Fruit fly (Drosophila melanogaster) whole organism, wandering third instar larva: ENCODE results near the gene CG9921.

Experiments
- HLH106 ChIP-seq: fragments of 200-800 bp; optimal IDR thresholded peaks from 3 replicates; lab custom pipeline; 2019; ENCODE audit warnings: missing biosample characterization, mild to moderate bottlenecking, missing genetic modification characterization, moderate library complexity
- Hnf4 ChIP-seq: fragments of 200-800 bp; sonication (Bioruptor generic); optimal IDR thresholded peaks from 2 replicates; lab custom pipeline; 2016; ENCODE audit warnings: missing biosample characterization, mild to moderate bottlenecking, missing genetic modification characterization
- Myc ChIP-seq: fragments of >200 bp; optimal IDR thresholded peaks from 2 replicates; lab custom pipeline; 2017
- OdsH ChIP-seq: fragments of 200-800 bp; sonication (Bioruptor generic); optimal IDR thresholded peaks from 2 replicates; lab custom pipeline; 2016; ENCODE audit warnings: missing biosample characterization, mild to moderate bottlenecking, missing genetic modification characterization
- foxo ChIP-seq, 2 experiments: fragments of 200-800 bp; sonication (Bioruptor generic); optimal IDR thresholded peaks; 2 replicates in 1 of 2; 3 replicates in 1 of 2; lab custom pipeline; 2016 to 2017; ENCODE audit warnings: missing biosample characterization in 2 of 2, missing genetic modification characterization in 2 of 2
- h ChIP-seq: fragments of 200-800 bp; sonication (Bioruptor generic); optimal IDR thresholded peaks from 3 replicates; lab custom pipeline; 2016; ENCODE audit warnings: missing biosample characterization, mild to moderate bottlenecking, missing genetic modification characterization

DNA sequence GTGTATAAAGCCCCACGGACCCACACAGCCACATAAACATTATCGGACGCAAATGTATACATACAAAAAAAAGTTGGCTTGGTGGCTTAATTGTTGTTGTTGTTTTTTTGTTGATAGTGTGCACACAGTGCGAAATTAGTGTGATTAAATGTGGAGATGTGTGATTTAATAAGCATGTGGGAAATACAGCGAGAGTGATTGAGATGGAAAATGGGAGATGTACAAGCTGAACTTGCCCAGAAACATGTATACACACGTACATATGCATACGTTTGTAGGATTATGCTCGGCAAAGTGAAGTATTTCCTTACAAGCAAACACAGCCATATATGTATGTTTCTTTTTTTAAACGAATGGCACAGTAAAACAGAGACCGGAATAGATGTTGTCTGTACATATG, 40.1 kb upstream of the CG9921 start:
- TF ChIP-seq OdsH = peak; percentile 10
- TF ChIP-seq foxo (GFP tag; optimal IDR thresholded peaks at IDR 0.05; lab: Kevin White, UChicago) = no peak
- no peak for TF ChIP-seq Hnf4
- no peak for TF ChIP-seq Myc (lab: Kevin White, UChicago)
- no peak for TF ChIP-seq h (GFP tag; lab: Kevin White, UChicago)
- no peak for TF ChIP-seq HLH106
